Fruit fly (Drosophila melanogaster): ENCODE measurements around the gene CG2256.

DNA sequence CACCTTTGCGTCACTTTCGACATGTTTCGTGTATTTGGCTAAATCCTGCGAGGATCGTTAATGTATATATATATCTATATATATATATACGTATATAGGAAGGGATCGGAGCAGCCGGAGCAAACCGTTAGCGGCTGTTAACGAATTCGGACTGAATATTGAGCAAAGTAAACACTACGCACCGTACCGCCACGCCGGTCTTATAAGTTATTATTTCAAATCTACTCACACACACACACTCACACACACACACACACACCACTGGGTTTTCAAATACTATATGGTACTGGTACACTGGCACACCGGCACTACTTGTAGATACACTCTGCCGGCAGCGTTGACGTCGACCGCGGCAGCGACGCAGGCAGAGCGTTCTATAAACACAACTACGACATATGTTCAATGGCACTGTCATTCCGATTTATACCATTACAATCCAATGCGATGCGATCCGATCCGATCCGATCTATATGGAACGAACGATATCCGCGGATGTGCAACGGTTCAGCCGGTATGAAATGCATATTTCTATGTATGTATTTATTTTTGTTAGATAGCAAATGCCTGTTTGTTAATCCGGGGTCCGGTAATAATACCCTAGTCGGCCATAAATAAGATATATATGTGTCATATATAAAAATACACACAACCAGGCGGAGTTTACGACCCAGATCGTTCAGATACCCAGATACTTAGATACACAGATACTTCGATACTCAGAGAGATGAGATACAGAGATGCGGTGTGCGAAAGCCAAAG is 5.4 kb downstream of the CG2256 start, which contains the start of gene Ldsdh1:
- TF ChIP-seq pan (optimal IDR thresholded peaks at IDR 0.05) (no peak), dl (GFP tag; optimal IDR thresholded peaks at IDR 0.05; ENCODE audit: insufficient read depth in 1 of 2, partially characterized antibody in 2 of 2) (no peak), Dif (GFP tag; optimal IDR thresholded peaks at IDR 0.05; ENCODE audit: partially characterized antibody) (no peak), ey (GFP tag; optimal IDR thresholded peaks at IDR 0.05) (no peak), CG32264 (GFP tag; optimal IDR thresholded peaks at IDR 0.05) (no peak), Sp1 (GFP tag; optimal IDR thresholded peaks at IDR 0.05) (no peak)
